Worm (Caenorhabditis elegans) whole organism, L4/young adult: Measurements from ENCODE around the gene snap-29.

Source experiments
- W03F9.2 ChIP-seq: fragments of 150-350 bp; optimal IDR thresholded peaks from 2 replicates; lab custom pipeline; 2014; ENCODE audit warnings: missing biosample characterization, missing genetic modification characterization
- him-1 ChIP-seq: sonication (generic microtip); optimal IDR thresholded peaks from 2 replicates; lab custom pipeline; 2016; ENCODE audit warnings: missing genotype, missing genetic modification reagents, missing genetic modification characterization, missing compliant biosample characterization

- TF ChIP-seq him-1 = no peak
- TF ChIP-seq W03F9.2 (tag; lab: Kevin White, UChicago) = no peak
Measured at ce11 chrIII:8731973-8732372, 44.1 kb upstream of the snap-29 start.
